Fruit fly (Drosophila melanogaster) whole organism, embryonic: ENCODE data around the gene CG11842.

Source experiments
- Blimp-1 ChIP-seq: fragments of 200-800 bp; sonication (Bioruptor generic); optimal IDR thresholded peaks from 3 replicates; lab custom pipeline; 2018; ENCODE audit warnings: missing biosample characterization, missing genetic modification characterization, mild to moderate bottlenecking, moderate library complexity, missing genetic modification reagents
- CG10267 ChIP-seq: fragments of 200-800 bp; sonication (Bioruptor generic); optimal IDR thresholded peaks from 2 replicates; lab custom pipeline; 2018; ENCODE audit warnings: missing biosample characterization, mild to moderate bottlenecking, missing genetic modification characterization, moderate library complexity
- CG11456 ChIP-seq: fragments of 200-800 bp; sonication (Bioruptor generic); IDR thresholded peaks from 3 replicates; pipeline ENCODE4 v1.3.6; 2022; ENCODE audit warnings: missing biosample characterization, missing genetic modification characterization
- CG13424 ChIP-seq: fragments of 200-800 bp; sonication (Bioruptor generic); optimal IDR thresholded peaks from 2 replicates; lab custom pipeline; 2019; ENCODE audit warnings: missing biosample characterization, mild to moderate bottlenecking, missing genetic modification characterization, moderate library complexity
- CG14710 ChIP-seq: fragments of 200-800 bp; sonication (Bioruptor generic); optimal IDR thresholded peaks from 3 replicates; lab custom pipeline; 2019; ENCODE audit warnings: missing biosample characterization, mild to moderate bottlenecking, missing genetic modification characterization, moderate library complexity
- CG15269 ChIP-seq: fragments of 200-800 bp; sonication (Bioruptor generic); optimal IDR thresholded peaks from 2 replicates; lab custom pipeline; 2018; ENCODE audit warnings: missing biosample characterization, mild to moderate bottlenecking, missing genetic modification characterization, moderate library complexity
- CG2116 ChIP-seq: fragments of 200-800 bp; sonication (Bioruptor generic); optimal IDR thresholded peaks from 3 replicates; lab custom pipeline; 2018; ENCODE audit warnings: missing biosample characterization, mild to moderate bottlenecking, missing genetic modification characterization
- CG2202 ChIP-seq: fragments of 200-800 bp; sonication (Bioruptor generic); optimal IDR thresholded peaks from 2 replicates; lab custom pipeline; 2018; ENCODE audit warnings: missing biosample characterization, mild to moderate bottlenecking, missing genetic modification characterization
- CG31441 ChIP-seq: fragments of 200-800 bp; sonication (Bioruptor generic); IDR thresholded peaks from 2 replicates; pipeline ENCODE4 v1.3.6; 2022; ENCODE audit warnings: missing biosample characterization, missing genetic modification characterization
- CG3281 ChIP-seq: fragments of 200-800 bp; sonication (Bioruptor generic); optimal IDR thresholded peaks from 3 replicates; lab custom pipeline; 2017; ENCODE audit warnings: missing biosample characterization, mild to moderate bottlenecking, missing genetic modification characterization
- CG34376 ChIP-seq: fragments of 200-800 bp; sonication (Bioruptor generic); optimal IDR thresholded peaks from 2 replicates; lab custom pipeline; 2018; ENCODE audit warnings: missing biosample characterization, mild to moderate bottlenecking, missing genetic modification characterization
- CG5180 ChIP-seq: fragments of 200-800 bp; sonication (Bioruptor generic); optimal IDR thresholded peaks from 3 replicates; lab custom pipeline; 2017; ENCODE audit warnings: missing biosample characterization, missing genetic modification characterization, mild to moderate bottlenecking, moderate library complexity, missing genetic modification reagents
- CG5953 ChIP-seq: fragments of 200-800 bp; sonication (Bioruptor generic); IDR thresholded peaks from 2 replicates; pipeline ENCODE4 v1.3.6; 2022; ENCODE audit warnings: missing biosample characterization, missing genetic modification characterization
- CG6175 ChIP-seq: fragments of 200-800 bp; sonication (Bioruptor generic); IDR thresholded peaks from 3 replicates; pipeline ENCODE4 v1.3.6; 2022; ENCODE audit warnings: missing biosample characterization, missing genetic modification characterization
- CG6683 ChIP-seq: fragments of 200-800 bp; sonication (Bioruptor generic); optimal IDR thresholded peaks from 2 replicates; lab custom pipeline; 2017; ENCODE audit warnings: missing biosample characterization, mild to moderate bottlenecking, missing genetic modification characterization, missing genetic modification reagents
- CG7786 ChIP-seq: fragments of 200-800 bp; sonication (Bioruptor generic); optimal IDR thresholded peaks from 2 replicates; lab custom pipeline; 2016; ENCODE audit warnings: missing biosample characterization, missing genetic modification characterization
- CG8924 ChIP-seq: fragments of 200-800 bp; optimal IDR thresholded peaks from 3 replicates; lab custom pipeline; 2019; ENCODE audit warnings: missing biosample characterization, mild to moderate bottlenecking, missing genetic modification characterization, moderate library complexity
- CG9932 ChIP-seq: fragments of 200-800 bp; sonication (Bioruptor generic); IDR thresholded peaks from 2 replicates; pipeline ENCODE4 v1.3.6; 2022; ENCODE audit warnings: missing biosample characterization, missing genetic modification characterization
- Chrac-16 ChIP-seq: fragments of 200-800 bp; sonication (Bioruptor generic); optimal IDR thresholded peaks from 3 replicates; lab custom pipeline; 2016; ENCODE audit warnings: missing biosample characterization, missing genetic modification characterization
- D19A ChIP-seq: fragments of 200-800 bp; optimal IDR thresholded peaks from 3 replicates; lab custom pipeline; 2019; ENCODE audit warnings: missing biosample characterization, mild to moderate bottlenecking, missing genetic modification characterization, moderate library complexity
- Dp ChIP-seq: fragments of 200-800 bp; sonication (Bioruptor generic); optimal IDR thresholded peaks from 2 replicates; lab custom pipeline; 2018; ENCODE audit warnings: missing biosample characterization, mild to moderate bottlenecking, missing genetic modification characterization, moderate library complexity
- Dref ChIP-seq: fragments of 200-800 bp; sonication (Bioruptor generic); IDR thresholded peaks from 2 replicates; pipeline ENCODE4 v1.3.6; 2022; ENCODE audit warnings: missing biosample characterization, missing genetic modification characterization
- Ets65A ChIP-seq: fragments of 200-800 bp; sonication (Bioruptor generic); peaks from one replicate; lab custom pipeline; 2016; ENCODE audit warnings: missing biosample characterization, missing genetic modification characterization
- Gug ChIP-seq: fragments of 200-800 bp; sonication (Bioruptor generic); IDR thresholded peaks from 4 replicates; pipeline ENCODE4 v1.3.6; 2022; ENCODE audit warnings: missing biosample characterization, missing genetic modification characterization
- Hey ChIP-seq: fragments of 200-800 bp; sonication (Bioruptor generic); optimal IDR thresholded peaks from 3 replicates; lab custom pipeline; 2018; ENCODE audit warnings: missing biosample characterization, mild to moderate bottlenecking, missing genetic modification characterization
- Hr51 ChIP-seq, 2 experiments: fragments of 200-800 bp; sonication (Bioruptor generic); optimal IDR thresholded peaks; 2 replicates in 1 of 2; 3 replicates in 1 of 2; lab custom pipeline; 2016 to 2018; ENCODE audit warnings: missing biosample characterization in 2 of 2, missing genetic modification characterization in 2 of 2, mild to moderate bottlenecking in 1 of 2, moderate library complexity in 1 of 2
- NFAT ChIP-seq: fragments of 200-800 bp; sonication (Bioruptor generic); IDR thresholded peaks from 2 replicates; pipeline ENCODE4 v1.3.6; 2022; ENCODE audit warnings: missing biosample characterization, missing genetic modification characterization
- Rx ChIP-seq: fragments of 200-800 bp; sonication (Bioruptor generic); IDR thresholded peaks from 2 replicates; pipeline ENCODE4 v1.3.6; 2022; ENCODE audit warnings: missing biosample characterization, missing genetic modification characterization
- Sox100B ChIP-seq: fragments of 200-800 bp; sonication (Bioruptor generic); optimal IDR thresholded peaks from 3 replicates; lab custom pipeline; 2018; ENCODE audit warnings: missing biosample characterization, mild to moderate bottlenecking, missing genetic modification characterization
- bab2 ChIP-seq: fragments of 200-800 bp; sonication (Bioruptor generic); optimal IDR thresholded peaks from 2 replicates; lab custom pipeline; 2016; ENCODE audit warnings: missing biosample characterization, missing genetic modification characterization
- bigmax ChIP-seq: fragments of 200-800 bp; sonication (Bioruptor generic); optimal IDR thresholded peaks from 2 replicates; lab custom pipeline; 2018; ENCODE audit warnings: missing biosample characterization, mild to moderate bottlenecking, missing genetic modification characterization
- croc ChIP-seq: fragments of 200-800 bp; sonication (Bioruptor generic); conservative IDR thresholded peaks from 3 replicates; pipeline ENCODE4 v1.3.6; 2022; ENCODE audit warnings: missing biosample characterization, missing genetic modification characterization
- cwo ChIP-seq: fragments of 200-800 bp; sonication (Bioruptor generic); optimal IDR thresholded peaks from 3 replicates; lab custom pipeline; 2017; ENCODE audit warnings: missing biosample characterization, missing genetic modification characterization, mild to moderate bottlenecking, moderate library complexity, missing genetic modification reagents
- dm ChIP-seq: fragments of 200-800 bp; sonication (Bioruptor generic); optimal IDR thresholded peaks from 3 replicates; lab custom pipeline; 2016; ENCODE audit warnings: missing biosample characterization, missing genetic modification characterization
- fd102C ChIP-seq: fragments of 200-800 bp; sonication (Bioruptor generic); optimal IDR thresholded peaks from 2 replicates; lab custom pipeline; 2018; ENCODE audit warnings: missing biosample characterization, mild to moderate bottlenecking, missing genetic modification characterization, moderate library complexity
- fd96Cb ChIP-seq: fragments of 200-800 bp; sonication (Bioruptor generic); optimal IDR thresholded peaks from 2 replicates; lab custom pipeline; 2018; ENCODE audit warnings: missing biosample characterization, mild to moderate bottlenecking, missing genetic modification characterization, moderate library complexity
- fru ChIP-seq: fragments of >200 bp; optimal IDR thresholded peaks from 2 replicates; lab custom pipeline; 2017
- grau ChIP-seq: fragments of 200-800 bp; optimal IDR thresholded peaks from 3 replicates; lab custom pipeline; 2019; ENCODE audit warnings: missing biosample characterization, mild to moderate bottlenecking, missing genetic modification characterization, moderate library complexity
- gro ChIP-seq: fragments of 200-800 bp; sonication (Bioruptor generic); optimal IDR thresholded peaks from 2 replicates; lab custom pipeline; 2016; ENCODE audit warnings: missing biosample characterization, missing genetic modification characterization
- h ChIP-seq: fragments of >200 bp; optimal IDR thresholded peaks from 2 replicates; lab custom pipeline; 2017
- hkb ChIP-seq, 2 experiments: fragments of 200-800 bp in 1 of 2; fragments of >200 bp in 1 of 2; sonication (Bioruptor generic) in 1 of 2; IDR thresholded peaks in 1 of 2; optimal IDR thresholded peaks in 1 of 2; 2 replicates each; pipeline versions ENCODE4 v1.3.6 to Lab custom; 2017 to 2022; ENCODE audit warnings: missing biosample characterization in 1 of 2, missing genetic modification characterization in 1 of 2
- ind ChIP-seq: fragments of 200-800 bp; sonication (Bioruptor generic); optimal IDR thresholded peaks from 3 replicates; lab custom pipeline; 2016; ENCODE audit warnings: missing biosample characterization, missing genetic modification characterization
- jigr1 ChIP-seq: fragments of 200-800 bp; sonication (Bioruptor generic); IDR thresholded peaks from 3 replicates; pipeline ENCODE4 v1.3.6; 2022; ENCODE audit warnings: missing biosample characterization, missing genetic modification characterization
- maf-S ChIP-seq: fragments of 200-800 bp; sonication (Bioruptor generic); optimal IDR thresholded peaks from 2 replicates; lab custom pipeline; 2016; ENCODE audit warnings: missing biosample characterization, missing genetic modification characterization
- pum ChIP-seq: fragments of 200-800 bp; sonication (Bioruptor generic); optimal IDR thresholded peaks from 2 replicates; lab custom pipeline; 2016; ENCODE audit warnings: missing biosample characterization, missing genetic modification characterization
- sisA ChIP-seq: fragments of 200-800 bp; sonication (Bioruptor generic); IDR thresholded peaks from 2 replicates; pipeline ENCODE4 v1.3.6; 2022; ENCODE audit warnings: missing biosample characterization, missing genetic modification characterization
- slbo ChIP-seq: fragments of 200-800 bp; sonication (Bioruptor generic); IDR thresholded peaks from 2 replicates; pipeline ENCODE4 v1.3.6; 2022; ENCODE audit warnings: missing biosample characterization, missing genetic modification characterization
- slp2 ChIP-seq: fragments of 200-800 bp; sonication (Bioruptor generic); optimal IDR thresholded peaks from 2 replicates; lab custom pipeline; 2016; ENCODE audit warnings: missing biosample characterization, missing genetic modification characterization
- vvl ChIP-seq: fragments of 200-800 bp; sonication (Bioruptor generic); IDR thresholded peaks from 2 replicates; pipeline ENCODE4 v1.3.6; 2022; ENCODE audit warnings: missing biosample characterization, missing genetic modification characterization

CG11842 gene

DNA sequence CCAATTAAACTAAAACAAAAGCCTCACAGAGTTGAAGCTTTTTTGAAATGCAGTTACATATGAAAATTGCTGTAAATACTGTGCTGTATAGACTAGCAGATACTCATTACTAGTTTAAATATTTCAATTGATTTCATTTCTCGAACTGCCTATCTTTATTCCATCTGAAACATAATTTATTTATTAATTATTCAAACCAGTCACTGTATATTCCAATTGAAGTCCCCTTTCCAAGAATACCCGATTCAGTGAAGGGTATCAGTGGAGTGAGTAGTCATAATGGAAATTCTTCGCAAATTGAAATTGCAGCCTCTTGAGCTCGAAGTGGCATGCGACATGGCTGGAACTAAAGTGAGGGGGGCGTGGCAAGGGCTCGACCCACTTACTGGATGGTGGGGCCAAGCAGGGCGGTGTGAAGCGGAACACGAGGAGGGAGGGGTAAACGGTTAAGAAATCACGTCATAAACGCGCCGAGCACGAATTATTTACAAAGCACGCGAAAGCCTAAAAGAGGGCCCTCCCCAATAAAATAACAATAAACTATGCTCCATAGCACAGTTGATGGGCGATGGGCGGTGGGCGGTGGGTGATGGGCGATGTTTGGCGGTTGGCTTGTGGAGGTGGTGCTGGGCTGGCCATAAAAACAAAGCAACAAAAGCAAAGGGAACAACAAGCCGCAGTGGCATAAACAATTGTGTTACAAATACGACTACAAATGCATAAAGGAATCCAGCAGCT is 47.4 kb upstream of the CG11842 start (continued):
- no peak for TF ChIP-seq CG14710 (tag; lab: Kevin White, UChicago)
- peak; percentile 5 for TF ChIP-seq CG3281 (GFP tag; lab: Kevin White, UChicago)
- no peak for TF ChIP-seq fru
- peak; percentile 25 for TF ChIP-seq CG8924 (tag; lab: Kevin White, UChicago)
- TF ChIP-seq fd102C (GFP tag; lab: Kevin White, UChicago), result no peak
- no peak for TF ChIP-seq NFAT
- no peak for TF ChIP-seq CG6683 (GFP tag; lab: Kevin White, UChicago)
- TF ChIP-seq h (lab: Kevin White, UChicago), result no peak
- peak; percentile 33 for TF ChIP-seq ind (GFP tag; lab: Kevin White, UChicago)
- TF ChIP-seq CG2202, result no peak
- TF ChIP-seq grau, result peak; percentile 47
- no peak for TF ChIP-seq pum (GFP tag; lab: Kevin White, UChicago)
- TF ChIP-seq sisA (GFP tag; lab: Robert Waterston, UW), result peak; percentile 27; the same call in 1 of the 2 replicates
- peak; percentile 62 for TF ChIP-seq slbo (GFP tag; lab: Robert Waterston, UW)
- no peak for TF ChIP-seq Dp (GFP tag; lab: Kevin White, UChicago)
- no peak for TF ChIP-seq jigr1 (GFP tag; lab: Robert Waterston, UW)
- TF ChIP-seq CG15269 (tag; lab: Kevin White, UChicago), result peak; percentile 52
- peak; percentile 3 for TF ChIP-seq cwo (GFP tag; lab: Kevin White, UChicago)
- TF ChIP-seq D19A (tag; lab: Kevin White, UChicago), result peak; percentile 14
- peak; percentile 37 for TF ChIP-seq bab2 (GFP tag; lab: Kevin White, UChicago)
- peak; percentile 47 for TF ChIP-seq CG13424
- peak; percentile 5 for TF ChIP-seq Chrac-16
- TF ChIP-seq Hey (tag; lab: Kevin White, UChicago), result no peak
- TF ChIP-seq CG2116, result no peak
- TF ChIP-seq dm (GFP tag; lab: Kevin White, UChicago), result no peak
- TF ChIP-seq croc (GFP tag; lab: Robert Waterston, UW), result no peak
- no peak for TF ChIP-seq CG6175 (GFP tag; lab: Robert Waterston, UW)
- TF ChIP-seq slp2, result no peak
- no peak for TF ChIP-seq CG7786 (GFP tag; lab: Kevin White, UChicago)
- TF ChIP-seq Ets65A (GFP tag; lab: Kevin White, UChicago), result peak; percentile 89
- peak in 1 of 2 experiments; percentile 57 for TF ChIP-seq Hr51 (GFP tag; optimal IDR thresholded peaks at IDR 0.05; lab: Kevin White, UChicago)
- peak; percentile 12 for TF ChIP-seq CG10267 (tag; lab: Kevin White, UChicago)
- peak; percentile 11 for TF ChIP-seq Sox100B (GFP tag; lab: Kevin White, UChicago)
- TF ChIP-seq hkb (optimal IDR thresholded peaks at IDR 0.05; lab: Kevin White, UChicago), result no peak
- 0 out of 2 replicates have a peak, but pooled peaks have one; percentile 25 for TF ChIP-seq hkb (GFP tag; IDR thresholded peaks at IDR 0.05; lab: Robert Waterston, UW)
- TF ChIP-seq Dref (GFP tag; lab: Robert Waterston, UW), result 0 out of 2 replicates have a peak, but pooled peaks have one; percentile 11
- TF ChIP-seq Rx (GFP tag; lab: Robert Waterston, UW), result no peak
- peak; percentile 56 for TF ChIP-seq fd96Cb (tag; lab: Kevin White, UChicago)
- peak; percentile 7 for TF ChIP-seq gro (GFP tag; lab: Kevin White, UChicago)
- peak; percentile 50; the same call in 1 of the 2 replicates for TF ChIP-seq CG31441 (GFP tag; lab: Robert Waterston, UW)
- TF ChIP-seq CG11456 (GFP tag; lab: Robert Waterston, UW), result 0 out of 3 replicates have a peak, but pooled peaks have one; percentile 30
- peak; percentile 40 for TF ChIP-seq Blimp-1
- TF ChIP-seq Gug (GFP tag; lab: Robert Waterston, UW), result peak; percentile 25; the same call in 1 of the 4 replicates
- TF ChIP-seq vvl, result peak; percentile 34; the same call in 1 of the 2 replicates
- no peak for TF ChIP-seq maf-S (GFP tag; lab: Kevin White, UChicago)
- TF ChIP-seq CG34376 (GFP tag; lab: Kevin White, UChicago), result no peak
- TF ChIP-seq CG5180 (GFP tag; lab: Kevin White, UChicago), result no peak
- no peak for TF ChIP-seq bigmax
- peak; percentile 49; the same call in 1 of the 2 replicates for TF ChIP-seq CG5953
- TF ChIP-seq CG9932 (GFP tag; lab: Robert Waterston, UW), result no peak
